Worm (Caenorhabditis elegans) whole organism, L4 larva: Measurements from ENCODE around the gene Y44A6D.6.

Source experiments
- daf-16 ChIP-seq, 3 experiments: sonication (generic microtip); optimal IDR thresholded peaks; 2 replicates each; lab custom pipeline; 2016 to 2017; ENCODE audit warnings: missing genetic modification characterization in 3 of 3, missing genetic modification reagents in 3 of 3, mild to moderate bottlenecking in 2 of 3, missing compliant biosample characterization in 2 of 3, missing biosample characterization in 1 of 3, moderate library complexity in 1 of 3
- nhr-77 ChIP-seq: fragments of 150-350 bp; optimal IDR thresholded peaks from 2 replicates; lab custom pipeline; 2014; ENCODE audit warnings: missing biosample characterization, missing genetic modification characterization

ce11 chrV:20802906-20803305 is 4.2 kb upstream of the Y44A6D.6 start, which contains the start of gene Y44A6D.5:
- TF ChIP-seq daf-16 (GFP tag; optimal IDR thresholded peaks at IDR 0.05; lab: Kevin White, UChicago) = no peak
- no peak for TF ChIP-seq daf-16 (tag; optimal IDR thresholded peaks at IDR 0.05; lab: Kevin White, UChicago)
- TF ChIP-seq nhr-77 (tag; lab: Kevin White, UChicago) = no peak
